Fruit fly (Drosophila melanogaster) whole organism, embryonic: ENCODE data around the gene CG43120.

Source experiments
- Atf3 ChIP-seq: fragments of 200-800 bp; sonication (Bioruptor generic); optimal IDR thresholded peaks from 3 replicates; lab custom pipeline; 2016; ENCODE audit warnings: missing biosample characterization, missing genetic modification characterization
- Atf6 ChIP-seq: fragments of 200-800 bp; sonication (Bioruptor generic); IDR thresholded peaks from 2 replicates; pipeline ENCODE4 v1.3.6; 2022; ENCODE audit warnings: missing biosample characterization, missing genetic modification characterization
- Awh ChIP-seq: fragments of 200-800 bp; sonication (Bioruptor generic); IDR thresholded peaks from 2 replicates; pipeline ENCODE4, ENCODE4 v1.3.6; 2022; ENCODE audit warnings: missing biosample characterization, missing genetic modification characterization
- BEAF-32 ChIP-seq: fragments of 200-800 bp; sonication (Bioruptor generic); optimal IDR thresholded peaks from 3 replicates; lab custom pipeline; 2017; ENCODE audit warnings: missing biosample characterization, missing genetic modification characterization, mild to moderate bottlenecking, moderate library complexity, missing genetic modification reagents
- Bgb ChIP-seq: fragments of 200-800 bp; sonication (Bioruptor generic); IDR thresholded peaks from 2 replicates; pipeline ENCODE4 v1.3.6; 2022; ENCODE audit warnings: missing biosample characterization, missing genetic modification characterization; ENCODE audit not compliant: partially characterized antibody
- CG10979 ChIP-seq: fragments of 200-800 bp; sonication (Bioruptor generic); optimal IDR thresholded peaks from 2 replicates; lab custom pipeline; 2018; ENCODE audit warnings: missing biosample characterization, mild to moderate bottlenecking, missing genetic modification characterization, moderate library complexity
- CG11398 ChIP-seq: fragments of 200-800 bp; sonication (Bioruptor generic); optimal IDR thresholded peaks from 2 replicates; lab custom pipeline; 2016; ENCODE audit warnings: missing biosample characterization, missing genetic modification characterization
- CG11504 ChIP-seq: fragments of 200-800 bp; sonication (Bioruptor generic); optimal IDR thresholded peaks from 3 replicates; lab custom pipeline; 2019; ENCODE audit warnings: missing biosample characterization, mild to moderate bottlenecking, missing genetic modification characterization, moderate library complexity
- CG12071 ChIP-seq: fragments of 200-800 bp; sonication (Bioruptor generic); optimal IDR thresholded peaks from 3 replicates; lab custom pipeline; 2018; ENCODE audit warnings: missing biosample characterization, mild to moderate bottlenecking, missing genetic modification characterization
- CG12219 ChIP-seq: fragments of 200-800 bp; sonication (Bioruptor generic); optimal IDR thresholded peaks from 3 replicates; lab custom pipeline; 2018; ENCODE audit warnings: missing biosample characterization, mild to moderate bottlenecking, missing genetic modification characterization
- CG12236 ChIP-seq: fragments of 200-800 bp; sonication (Bioruptor generic); optimal IDR thresholded peaks from 2 replicates; lab custom pipeline; 2016; ENCODE audit warnings: missing biosample characterization, missing genetic modification characterization
- CG14441 ChIP-seq: fragments of 200-800 bp; sonication (Bioruptor generic); IDR thresholded peaks from 2 replicates; pipeline ENCODE4 v1.3.6; 2022; ENCODE audit warnings: missing biosample characterization, missing genetic modification characterization
- CG1529 ChIP-seq: fragments of 200-800 bp; sonication (Bioruptor generic); optimal IDR thresholded peaks from 3 replicates; lab custom pipeline; 2018; ENCODE audit warnings: missing biosample characterization, missing genetic modification characterization
- CG16779 ChIP-seq: fragments of 200-800 bp; sonication (Bioruptor generic); IDR thresholded peaks from 2 replicates; pipeline ENCODE4 v1.3.6; 2022; ENCODE audit warnings: missing biosample characterization, missing genetic modification characterization
- CG18011 ChIP-seq: fragments of 200-800 bp; sonication (Bioruptor generic); optimal IDR thresholded peaks from 2 replicates; lab custom pipeline; 2017; ENCODE audit warnings: missing biosample characterization, missing genetic modification characterization, mild to moderate bottlenecking, moderate library complexity, missing genotype
- CG18619 ChIP-seq: fragments of 200-800 bp; sonication (Bioruptor generic); optimal IDR thresholded peaks from 3 replicates; lab custom pipeline; 2017; ENCODE audit warnings: missing biosample characterization, mild to moderate bottlenecking, missing genetic modification characterization
- CG2120 ChIP-seq: fragments of 200-800 bp; sonication (Bioruptor generic); optimal IDR thresholded peaks from 3 replicates; lab custom pipeline; 2016; ENCODE audit warnings: missing biosample characterization, missing genetic modification characterization
- CG2678 ChIP-seq: fragments of 200-800 bp; sonication (Bioruptor generic); optimal IDR thresholded peaks from 3 replicates; lab custom pipeline; 2019; ENCODE audit warnings: missing biosample characterization, mild to moderate bottlenecking, missing genetic modification characterization, moderate library complexity
- CG4820 ChIP-seq: fragments of 200-800 bp; sonication (Bioruptor generic); optimal IDR thresholded peaks from 3 replicates; lab custom pipeline; 2016; ENCODE audit warnings: missing biosample characterization, missing genetic modification characterization
- CG6765 ChIP-seq: fragments of 200-800 bp; sonication (Bioruptor generic); optimal IDR thresholded peaks from 3 replicates; lab custom pipeline; 2017; ENCODE audit warnings: missing biosample characterization, mild to moderate bottlenecking, missing genetic modification characterization
- Dad ChIP-seq: fragments of 200-800 bp; sonication (Bioruptor generic); optimal IDR thresholded peaks from 3 replicates; lab custom pipeline; 2016; ENCODE audit warnings: missing biosample characterization, missing genetic modification characterization
- Ets65A ChIP-seq: fragments of 200-800 bp; sonication (Bioruptor generic); peaks from one replicate; lab custom pipeline; 2016; ENCODE audit warnings: missing biosample characterization, missing genetic modification characterization
- H15 ChIP-seq: fragments of 200-800 bp; sonication (Bioruptor generic); IDR thresholded peaks from 3 replicates; pipeline ENCODE4 v1.3.6; 2022; ENCODE audit warnings: missing biosample characterization, missing genetic modification characterization
- HLH4C ChIP-seq: fragments of 200-800 bp; sonication (Bioruptor generic); IDR thresholded peaks from 3 replicates; pipeline ENCODE4 v1.3.6; 2022; ENCODE audit warnings: missing biosample characterization, missing genetic modification characterization; ENCODE audit not compliant: partially characterized antibody
- HLH54F ChIP-seq: fragments of 200-800 bp; sonication (Bioruptor generic); optimal IDR thresholded peaks from 3 replicates; lab custom pipeline; 2016; ENCODE audit warnings: missing biosample characterization, missing genetic modification characterization
- Hmx ChIP-seq: fragments of 200-800 bp; sonication (Bioruptor generic); optimal IDR thresholded peaks from 2 replicates; lab custom pipeline; 2016; ENCODE audit warnings: missing biosample characterization, missing genetic modification characterization
- Lpt ChIP-seq: fragments of >200 bp; optimal IDR thresholded peaks from 2 replicates; lab custom pipeline; 2018; ENCODE audit warnings: missing biosample characterization, missing genetic modification characterization
- Med ChIP-seq: fragments of 200-800 bp; sonication (Bioruptor generic); peaks from one replicate; lab custom pipeline; 2016; ENCODE audit warnings: missing biosample characterization, missing genetic modification characterization, mild to moderate bottlenecking, inconsistent platforms, moderate library complexity
- Spps ChIP-seq: fragments of 200-800 bp; sonication (Bioruptor generic); optimal IDR thresholded peaks from 2 replicates; lab custom pipeline; 2018; ENCODE audit warnings: missing biosample characterization, mild to moderate bottlenecking, missing genetic modification characterization
- Taf1 ChIP-seq: fragments of 200-800 bp; sonication (Bioruptor generic); IDR thresholded peaks from 2 replicates; pipeline ENCODE4 v1.3.6; 2022; ENCODE audit warnings: missing biosample characterization, missing genetic modification characterization
- amos ChIP-seq: fragments of 200-800 bp; sonication (Bioruptor generic); IDR thresholded peaks from 2 replicates; pipeline ENCODE4 v1.3.6; 2022; ENCODE audit warnings: missing biosample characterization, missing genetic modification characterization; ENCODE audit not compliant: partially characterized antibody
- bbx ChIP-seq: fragments of 200-800 bp; sonication (Bioruptor generic); IDR thresholded peaks from 2 replicates; pipeline ENCODE4 v1.3.6; 2022; ENCODE audit warnings: missing biosample characterization, missing genetic modification characterization; ENCODE audit not compliant: partially characterized antibody
- cas ChIP-seq: fragments of 200-800 bp; sonication (Bioruptor generic); IDR thresholded peaks from 2 replicates; pipeline ENCODE4 v1.3.6; 2022; ENCODE audit warnings: missing biosample characterization, missing genetic modification characterization
- disco-r ChIP-seq: fragments of 200-800 bp; sonication (Bioruptor generic); optimal IDR thresholded peaks from 2 replicates; lab custom pipeline; 2016; ENCODE audit warnings: missing biosample characterization, missing genetic modification characterization
- eyg ChIP-seq: fragments of 200-800 bp; sonication (Bioruptor generic); optimal IDR thresholded peaks from 3 replicates; lab custom pipeline; 2016; ENCODE audit warnings: missing biosample characterization, missing genetic modification characterization
- gem ChIP-seq: fragments of 200-800 bp; sonication (Bioruptor generic); optimal IDR thresholded peaks from 2 replicates; lab custom pipeline; 2019; ENCODE audit warnings: missing biosample characterization, mild to moderate bottlenecking, missing genetic modification characterization, moderate library complexity
- lov ChIP-seq, 2 experiments: fragments of 200-800 bp in 1 of 2; fragments of >200 bp in 1 of 2; sonication (Bioruptor generic) in 1 of 2; IDR thresholded peaks in 1 of 2; optimal IDR thresholded peaks in 1 of 2; 2 replicates in 1 of 2; 3 replicates in 1 of 2; pipeline versions ENCODE4 v1.3.6 to Lab custom; 2017 to 2022; ENCODE audit warnings: missing biosample characterization in 1 of 2, missing genetic modification characterization in 1 of 2
- mam ChIP-seq: fragments of 200-800 bp; sonication (Bioruptor generic); optimal IDR thresholded peaks from 3 replicates; lab custom pipeline; 2016; ENCODE audit warnings: missing biosample characterization, missing genetic modification characterization
- onecut ChIP-seq: fragments of 200-800 bp; sonication (Bioruptor generic); IDR thresholded peaks from 2 replicates; pipeline ENCODE4 v1.3.6; 2022; ENCODE audit warnings: missing biosample characterization, missing genetic modification characterization
- row ChIP-seq: fragments of 200-800 bp; sonication (Bioruptor generic); IDR thresholded peaks from 3 replicates; pipeline ENCODE4 v1.3.6; 2022; ENCODE audit warnings: missing biosample characterization, missing genetic modification characterization
- sc ChIP-seq, 3 experiments: fragments of >200 bp in 2 of 3; fragments of 200-800 bp in 1 of 3; sonication (Bioruptor generic) in 1 of 3; optimal IDR thresholded peaks; 2 replicates in 2 of 3; 3 replicates in 1 of 3; lab custom pipeline; 2017; ENCODE audit warnings: mild to moderate bottlenecking in 1 of 3, missing biosample characterization in 1 of 3, missing genetic modification characterization in 1 of 3, missing genetic modification reagents in 1 of 3
- sens ChIP-seq: fragments of 200-800 bp; sonication (Bioruptor generic); peaks from one replicate; lab custom pipeline; 2016; ENCODE audit warnings: missing biosample characterization, missing genetic modification characterization
- slp2 ChIP-seq: fragments of 200-800 bp; sonication (Bioruptor generic); optimal IDR thresholded peaks from 2 replicates; lab custom pipeline; 2016; ENCODE audit warnings: missing biosample characterization, missing genetic modification characterization
- tio ChIP-seq: fragments of 200-800 bp; sonication (Bioruptor generic); optimal IDR thresholded peaks from 2 replicates; lab custom pipeline; 2017; ENCODE audit warnings: missing biosample characterization, missing genetic modification characterization, inconsistent platforms
- tna ChIP-seq: fragments of 200-800 bp; sonication (Bioruptor generic); IDR thresholded peaks from 2 replicates; pipeline ENCODE4 v1.3.6; 2022; ENCODE audit warnings: missing biosample characterization, missing genetic modification characterization; ENCODE audit not compliant: partially characterized antibody
- trem ChIP-seq: fragments of 200-800 bp; optimal IDR thresholded peaks from 3 replicates; lab custom pipeline; 2019; ENCODE audit warnings: missing biosample characterization, mild to moderate bottlenecking, missing genetic modification characterization, moderate library complexity
- usp ChIP-seq: fragments of >200 bp; optimal IDR thresholded peaks from 2 replicates; lab custom pipeline; 2017; ENCODE audit warnings: missing biosample characterization, missing genetic modification characterization
- zen ChIP-seq: fragments of 200-800 bp; sonication (Bioruptor generic); optimal IDR thresholded peaks from 3 replicates; lab custom pipeline; 2018; ENCODE audit warnings: missing biosample characterization, mild to moderate bottlenecking, missing genetic modification characterization, moderate library complexity

CG43120 gene

DNA sequence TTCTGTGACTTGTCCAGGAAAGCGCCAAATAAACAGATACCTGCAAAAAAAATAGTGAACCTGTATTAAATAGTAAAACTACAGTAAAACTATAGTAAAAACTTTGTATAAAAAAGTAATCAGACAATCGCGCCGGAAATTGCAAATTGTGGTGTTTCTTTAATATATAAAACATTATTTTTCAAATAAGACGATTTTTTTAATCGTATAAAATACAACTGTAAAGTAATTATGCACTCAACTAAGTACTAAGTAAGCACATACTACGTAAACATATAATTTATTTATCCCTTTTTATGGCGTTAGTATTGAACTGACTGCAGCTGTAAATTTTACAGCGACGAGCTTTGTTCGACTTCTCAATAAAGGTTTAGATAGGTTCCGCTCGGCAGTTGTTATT is at the start of gene CG43120:
Gene CG43120 (plus strand): TSS at position 391 of the 400 bp plus-strand sequence.
- peak; percentile 9 for TF ChIP-seq Med (GFP tag; lab: Kevin White, UChicago)
- TF ChIP-seq CG18619: no peak
- TF ChIP-seq CG2120 (GFP tag; lab: Kevin White, UChicago): peak; percentile 19
- peak; percentile 5 for TF ChIP-seq CG18011 (GFP tag; lab: Kevin White, UChicago)
- TF ChIP-seq Bgb (GFP tag; lab: Robert Waterston, UW): no peak
- no peak for TF ChIP-seq HLH54F (GFP tag; lab: Kevin White, UChicago)
- TF ChIP-seq CG11398: no peak
- TF ChIP-seq sc (optimal IDR thresholded peaks at IDR 0.05; lab: Kevin White, UChicago): no peak
- no peak for TF ChIP-seq sc (GFP tag; optimal IDR thresholded peaks at IDR 0.05; lab: Kevin White, UChicago)
- TF ChIP-seq Spps: no peak
- peak; percentile 11 for TF ChIP-seq tio (GFP tag; lab: Kevin White, UChicago)
- TF ChIP-seq sens (GFP tag; lab: Kevin White, UChicago): peak; percentile 63
- TF ChIP-seq eyg: no peak
- TF ChIP-seq HLH4C (GFP tag; lab: Robert Waterston, UW): no peak
- TF ChIP-seq Dad (GFP tag; lab: Kevin White, UChicago): no peak
- TF ChIP-seq Lpt (GFP tag; lab: Kevin White, UChicago): no peak
- TF ChIP-seq Taf1 (GFP tag; lab: Robert Waterston, UW): no peak
- no peak for TF ChIP-seq Hmx (GFP tag; lab: Kevin White, UChicago)
- peak; percentile 21 for TF ChIP-seq CG11504

DNA sequence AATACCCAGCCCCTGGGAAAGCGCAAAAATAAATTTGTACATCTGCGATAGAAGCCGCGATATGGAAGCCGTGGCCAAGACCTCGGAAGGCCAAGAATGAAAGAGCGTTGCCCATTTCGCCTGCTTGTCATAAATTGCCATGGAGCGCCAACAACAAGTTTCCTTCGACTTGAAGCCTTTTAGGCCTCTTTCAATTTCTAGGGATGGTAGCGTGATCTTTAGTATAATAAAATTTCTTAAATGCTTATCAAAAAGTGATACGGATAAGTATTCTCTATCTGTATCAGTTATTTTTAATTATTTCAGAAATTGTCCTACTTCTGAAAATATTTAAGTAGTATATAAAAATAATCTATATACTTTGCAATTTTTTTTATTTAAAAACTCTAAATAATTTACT is 49.2 kb upstream of the CG43120 start:
- TF ChIP-seq bbx (GFP tag; lab: Robert Waterston, UW) (no peak), CG2678 (tag; lab: Kevin White, UChicago) (peak; percentile 4), Atf3 (GFP tag; lab: Kevin White, UChicago) (no peak), Ets65A (GFP tag; lab: Kevin White, UChicago) (peak; percentile 54), H15 (GFP tag; lab: Robert Waterston, UW) (0 out of 3 replicates have a peak, but pooled peaks have one; percentile 17), disco-r (GFP tag; lab: Kevin White, UChicago) (no peak), CG6765 (GFP tag; lab: Kevin White, UChicago) (no peak), gem (tag; lab: Kevin White, UChicago) (peak; percentile 6), CG11504 (peak; percentile 4), row (GFP tag; lab: Robert Waterston, UW) (peak; percentile 15; the same call in 1 of the 3 replicates), BEAF-32 (peak; percentile 13)

DNA sequence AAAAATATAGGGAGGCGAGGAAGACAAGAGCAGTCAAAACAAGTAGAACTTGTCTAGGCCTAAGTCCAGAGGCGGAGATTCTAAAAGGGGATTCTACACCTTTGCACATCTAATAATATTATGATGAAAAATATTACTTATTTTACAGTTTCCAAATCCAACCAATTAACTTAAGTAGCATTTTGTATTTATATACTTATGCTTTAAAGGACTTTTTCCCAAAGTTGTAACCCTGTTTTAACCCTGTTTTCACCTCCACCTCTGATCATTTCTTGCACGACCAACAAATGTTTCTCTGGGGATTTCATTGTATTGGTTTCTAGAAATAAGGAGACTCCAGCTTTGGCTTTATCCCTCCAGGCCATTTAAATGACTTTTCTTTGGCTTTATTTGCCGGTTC is 45.8 kb upstream of the CG43120 start:
- TF ChIP-seq usp (GFP tag; lab: Kevin White, UChicago) (no peak), zen (tag; lab: Kevin White, UChicago) (peak; percentile 23), amos (GFP tag; lab: Robert Waterston, UW) (no peak), cas (GFP tag; lab: Robert Waterston, UW) (peak; percentile 71; the same call in 1 of the 2 replicates), CG4820 (GFP tag; lab: Kevin White, UChicago) (peak; percentile 40), CG16779 (GFP tag; lab: Robert Waterston, UW) (0 out of 2 replicates have a peak, but pooled peaks have one; percentile 29), CG10979 (tag; lab: Kevin White, UChicago) (peak; percentile 77), Awh (GFP tag; lab: Robert Waterston, UW) (no peak), trem (peak; percentile 43), mam (GFP tag; lab: Kevin White, UChicago) (peak; percentile 2), CG12219 (GFP tag; lab: Kevin White, UChicago) (no peak), lov (optimal IDR thresholded peaks at IDR 0.05; lab: Kevin White, UChicago) (no peak), lov (GFP tag; IDR thresholded peaks at IDR 0.05; lab: Robert Waterston, UW) (peak; percentile 75; the same call in 1 of the 3 replicates), Atf6 (GFP tag; lab: Robert Waterston, UW) (no peak), gem (tag; lab: Kevin White, UChicago) (peak; percentile 47), CG12071 (GFP tag; lab: Kevin White, UChicago) (no peak), tna (GFP tag; lab: Robert Waterston, UW) (no peak), CG14441 (GFP tag; lab: Robert Waterston, UW) (0 out of 2 replicates have a peak, but pooled peaks have one; percentile 45), CG12236 (no peak), CG1529 (GFP tag; lab: Kevin White, UChicago) (no peak), slp2 (GFP tag; lab: Kevin White, UChicago) (no peak), onecut (GFP tag; lab: Robert Waterston, UW) (peak; percentile 48)
